Worm (Caenorhabditis elegans): ENCODE results near the gene hlh-10.

DNA sequence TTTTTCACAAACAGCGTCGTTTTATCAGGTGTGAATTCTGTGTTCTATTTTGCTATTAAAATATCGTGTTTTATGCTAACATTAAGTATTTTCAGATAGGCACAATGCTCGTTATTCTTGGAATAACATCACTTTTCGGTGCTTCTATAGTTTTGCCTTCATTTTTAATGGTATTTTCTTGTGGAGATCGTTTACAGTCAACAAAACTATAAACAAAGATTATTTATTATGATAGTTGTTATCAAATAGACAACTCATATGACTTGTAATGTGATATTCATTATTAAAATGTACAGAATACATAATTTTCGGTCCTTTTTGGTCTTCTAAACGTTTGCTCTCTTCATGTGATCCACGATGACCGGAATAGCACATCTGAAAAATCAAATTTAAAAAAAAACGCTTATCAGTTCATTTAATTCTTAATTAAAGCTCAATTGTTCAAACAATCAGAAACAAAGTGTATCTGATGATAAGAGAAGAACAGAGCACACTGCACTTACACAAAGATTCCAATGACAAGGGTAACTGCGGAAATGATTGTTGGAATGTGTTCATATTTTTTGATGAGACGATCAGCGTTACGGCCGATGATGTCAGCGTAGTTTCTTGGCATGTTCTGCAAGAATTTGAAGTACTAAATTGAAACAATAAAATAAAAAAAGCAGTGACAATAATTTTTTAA is 27.9 kb downstream of the hlh-10 start, which contains the start of gene F07C3.9:
- TF ChIP-seq dao-5 (tag; optimal IDR thresholded peaks at IDR 0.05) = no peak
- no peak for TF ChIP-seq W03F9.2 (tag; optimal IDR thresholded peaks at IDR 0.05)

All from whole organism, L4/young adult.